Worm (Caenorhabditis elegans) whole organism, late embryonic: Measurements from ENCODE around the gene C07C7.1.

Source experiments
- C08G9.2 ChIP-seq: sonication (generic microtip); optimal IDR thresholded peaks from 2 replicates; lab custom pipeline; 2016; ENCODE audit warnings: mild to moderate bottlenecking, missing genetic modification characterization, moderate library complexity, missing compliant biosample characterization
- C38D4.7 ChIP-seq: fragments of 200-800 bp; sonication (Bioruptor generic); optimal IDR thresholded peaks from 2 replicates; lab custom pipeline; 2018; ENCODE audit warnings: mild to moderate bottlenecking, missing genetic modification characterization, moderate library complexity, missing compliant biosample characterization
- F13H6.1 ChIP-seq: sonication (generic microtip); optimal IDR thresholded peaks from 2 replicates; lab custom pipeline; 2016; ENCODE audit warnings: missing genetic modification characterization, missing compliant biosample characterization
- K09A11.1 ChIP-seq: sonication (generic microtip); optimal IDR thresholded peaks from 2 replicates; lab custom pipeline; 2017; ENCODE audit warnings: antibody characterized with exemption, mild to moderate bottlenecking, missing genetic modification characterization, missing compliant biosample characterization; ENCODE audit not compliant: insufficient read depth
- ahr-1 ChIP-seq: sonication (generic microtip); optimal IDR thresholded peaks from 2 replicates; lab custom pipeline; 2016; ENCODE audit warnings: missing genetic modification characterization, missing compliant biosample characterization
- ama-1 ChIP-seq: fragments of 150-350 bp; optimal IDR thresholded peaks from 2 replicates; lab custom pipeline; 2014
- ceh-14 ChIP-seq: sonication (generic microtip); optimal IDR thresholded peaks from 2 replicates; lab custom pipeline; 2016; ENCODE audit warnings: missing genotype, missing genetic modification characterization, missing compliant biosample characterization
- ceh-18 ChIP-seq: sonication (generic microtip); optimal IDR thresholded peaks from 2 replicates; lab custom pipeline; 2016; ENCODE audit warnings: missing genetic modification characterization, missing compliant biosample characterization
- ceh-2 ChIP-seq: sonication (generic microtip); optimal IDR thresholded peaks from 2 replicates; lab custom pipeline; 2016; ENCODE audit warnings: missing genotype, missing genetic modification characterization, missing compliant biosample characterization
- ceh-24 ChIP-seq: sonication (generic microtip); optimal IDR thresholded peaks from 2 replicates; lab custom pipeline; 2016; ENCODE audit warnings: mild to moderate bottlenecking, missing genetic modification characterization, missing compliant biosample characterization
- ceh-30 ChIP-seq: fragments of 150-350 bp; optimal IDR thresholded peaks from 2 replicates; lab custom pipeline; 2014; ENCODE audit warnings: missing biosample characterization, missing genetic modification characterization
- ceh-34 ChIP-seq: sonication (generic microtip); optimal IDR thresholded peaks from 2 replicates; lab custom pipeline; 2016; ENCODE audit warnings: mild to moderate bottlenecking, missing genetic modification characterization, missing compliant biosample characterization
- ceh-45 ChIP-seq: fragments of 200-800 bp; sonication (Bioruptor generic); IDR thresholded peaks from 2 replicates; pipeline ENCODE4 v1.3.6; 2022; ENCODE audit warnings: missing genetic modification reagents, missing genetic modification characterization, missing compliant biosample characterization
- dve-1 ChIP-seq: sonication (generic microtip); optimal IDR thresholded peaks from 2 replicates; lab custom pipeline; 2017; ENCODE audit warnings: antibody characterized with exemption, mild to moderate bottlenecking, missing genetic modification characterization, missing compliant biosample characterization
- elt-2 ChIP-seq: sonication (generic microtip); optimal IDR thresholded peaks from 2 replicates; lab custom pipeline; 2016; ENCODE audit warnings: missing genetic modification reagents, missing genetic modification characterization, missing compliant biosample characterization
- ets-4 ChIP-seq: sonication (generic microtip); optimal IDR thresholded peaks from 2 replicates; lab custom pipeline; 2016; ENCODE audit warnings: missing genetic modification characterization, missing compliant biosample characterization
- eyg-1 ChIP-seq: sonication (generic microtip); optimal IDR thresholded peaks from 2 replicates; lab custom pipeline; 2016; ENCODE audit warnings: missing genotype, missing genetic modification characterization, missing compliant biosample characterization
- fax-1 ChIP-seq: sonication (generic microtip); optimal IDR thresholded peaks from 2 replicates; lab custom pipeline; 2016; ENCODE audit warnings: missing genotype, missing genetic modification characterization, missing compliant biosample characterization
- fkh-10 ChIP-seq: fragments of 150-350 bp; optimal IDR thresholded peaks from 2 replicates; lab custom pipeline; 2014; ENCODE audit warnings: missing biosample characterization, missing genetic modification reagents, missing genetic modification characterization
- hlh-13 ChIP-seq: fragments of 200-800 bp; sonication (Bioruptor generic); optimal IDR thresholded peaks from 2 replicates; lab custom pipeline; 2018; ENCODE audit warnings: mild to moderate bottlenecking, missing genetic modification characterization, missing compliant biosample characterization
- hlh-15 ChIP-seq: sonication (generic microtip); optimal IDR thresholded peaks from 2 replicates; lab custom pipeline; 2016; ENCODE audit warnings: missing genetic modification characterization, missing compliant biosample characterization
- madf-2 ChIP-seq: sonication (generic microtip); optimal IDR thresholded peaks from 2 replicates; lab custom pipeline; 2017; ENCODE audit warnings: missing genetic modification characterization, missing compliant biosample characterization
- nhr-11 ChIP-seq: fragments of 150-350 bp; optimal IDR thresholded peaks from 2 replicates; lab custom pipeline; 2014; ENCODE audit warnings: missing biosample characterization, missing genetic modification characterization
- nhr-232 ChIP-seq: sonication (generic microtip); optimal IDR thresholded peaks from 2 replicates; lab custom pipeline; 2016; ENCODE audit warnings: missing genetic modification characterization, missing compliant biosample characterization
- odd-2 ChIP-seq: sonication (generic microtip); optimal IDR thresholded peaks from 2 replicates; lab custom pipeline; 2017; ENCODE audit warnings: antibody characterized with exemption, mild to moderate bottlenecking, missing genetic modification characterization, missing compliant biosample characterization
- pha-4 ChIP-seq: fragments of 150-350 bp; optimal IDR thresholded peaks from 2 replicates; lab custom pipeline; 2018; ENCODE audit warnings: missing biosample characterization, missing genetic modification reagents, missing genetic modification characterization
- pros-1 ChIP-seq: fragments of 150-350 bp; optimal IDR thresholded peaks from 2 replicates; lab custom pipeline; 2014; ENCODE audit warnings: missing biosample characterization, missing genetic modification reagents, missing genetic modification characterization
- rnt-1 ChIP-seq: sonication (generic microtip); optimal IDR thresholded peaks from 2 replicates; lab custom pipeline; 2016; ENCODE audit warnings: missing genetic modification characterization, missing compliant biosample characterization
- sox-2 ChIP-seq: fragments of 200-800 bp; sonication (Bioruptor generic); IDR thresholded peaks from 2 replicates; pipeline ENCODE4 v1.3.6; 2022; ENCODE audit warnings: missing genetic modification reagents, missing genetic modification characterization, missing compliant biosample characterization
- sox-4 ChIP-seq: sonication (generic microtip); optimal IDR thresholded peaks from 2 replicates; lab custom pipeline; 2017; ENCODE audit warnings: mild to moderate bottlenecking, missing genetic modification characterization, inconsistent platforms, missing compliant biosample characterization
- unc-42 ChIP-seq: sonication (generic microtip); optimal IDR thresholded peaks from 2 replicates; lab custom pipeline; 2016; ENCODE audit warnings: missing genotype, missing genetic modification characterization, missing compliant biosample characterization
- unc-55 ChIP-seq: sonication (generic microtip); optimal IDR thresholded peaks from 2 replicates; lab custom pipeline; 2017; ENCODE audit warnings: missing biosample characterization, missing genetic modification reagents, missing genetic modification characterization
- unc-86 ChIP-seq: sonication (generic microtip); optimal IDR thresholded peaks from 2 replicates; lab custom pipeline; 2016; ENCODE audit warnings: missing genetic modification characterization, missing compliant biosample characterization
- zip-5 ChIP-seq: sonication (generic microtip); optimal IDR thresholded peaks from 2 replicates; lab custom pipeline; 2016; ENCODE audit warnings: missing genetic modification characterization, missing compliant biosample characterization
- ztf-16 ChIP-seq: sonication (generic microtip); optimal IDR thresholded peaks from 2 replicates; lab custom pipeline; 2017; ENCODE audit warnings: missing genetic modification characterization, missing compliant biosample characterization

Gene C07C7.1

DNA sequence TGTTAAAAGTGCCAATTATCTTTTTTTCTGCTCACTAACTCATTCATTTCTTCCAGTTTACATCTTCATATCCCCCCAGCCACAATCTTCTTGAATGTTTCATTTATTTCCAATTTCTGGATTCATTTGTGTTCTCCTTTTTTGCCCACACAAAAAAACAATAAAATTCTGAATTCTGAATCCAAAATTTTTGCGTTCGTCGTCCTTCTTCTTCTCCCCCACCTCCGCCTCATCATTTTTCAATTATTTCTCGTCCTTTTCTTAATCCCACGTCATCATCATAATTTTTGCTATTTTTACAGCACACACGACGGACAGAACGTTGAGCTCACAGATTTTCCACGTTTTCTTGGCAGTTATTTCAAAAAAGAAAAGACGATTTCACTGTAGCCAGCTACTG, at the start of gene C07C7.1:
C07C7.1 (plus strand) TSS at position 301 of the 400 bp plus-strand sequence.
- no peak for TF ChIP-seq ceh-30 (tag; lab: Kevin White, UChicago)
- no peak for TF ChIP-seq nhr-232 (tag; lab: Kevin White, UChicago)
- no peak for TF ChIP-seq ceh-14
- no peak for TF ChIP-seq F13H6.1 (tag; lab: Kevin White, UChicago)
- TF ChIP-seq odd-2: no peak
- no peak for TF ChIP-seq elt-2
- no peak for TF ChIP-seq ets-4 (tag; lab: Kevin White, UChicago)
- TF ChIP-seq K09A11.1 (tag; lab: Kevin White, UChicago): no peak
- TF ChIP-seq sox-2 (GFP tag; lab: Robert Waterston, UW): no peak
- TF ChIP-seq ama-1: no peak
- no peak for TF ChIP-seq pha-4 (tag; lab: Kevin White, UChicago)
- TF ChIP-seq hlh-15 (tag; lab: Kevin White, UChicago): no peak
- TF ChIP-seq fax-1 (tag; lab: Kevin White, UChicago): no peak
- no peak for TF ChIP-seq ahr-1 (tag; lab: Kevin White, UChicago)
- TF ChIP-seq ceh-18: no peak
- TF ChIP-seq ceh-2: no peak
- TF ChIP-seq dve-1 (tag; lab: Kevin White, UChicago): no peak
- TF ChIP-seq nhr-11: no peak

- TF ChIP-seq C08G9.2 (no peak), fkh-10 (GFP tag; lab: Kevin White, UChicago) (no peak), sox-4 (tag; lab: Kevin White, UChicago) (no peak), unc-86 (tag; lab: Kevin White, UChicago) (no peak)
Observed at ce11 chrIV:9135377-9135776, 49.3 kb upstream of the C07C7.1 start, which contains the start of gene delm-1. Gene delm-1 (minus strand): TSS chrIV:9135477.

DNA sequence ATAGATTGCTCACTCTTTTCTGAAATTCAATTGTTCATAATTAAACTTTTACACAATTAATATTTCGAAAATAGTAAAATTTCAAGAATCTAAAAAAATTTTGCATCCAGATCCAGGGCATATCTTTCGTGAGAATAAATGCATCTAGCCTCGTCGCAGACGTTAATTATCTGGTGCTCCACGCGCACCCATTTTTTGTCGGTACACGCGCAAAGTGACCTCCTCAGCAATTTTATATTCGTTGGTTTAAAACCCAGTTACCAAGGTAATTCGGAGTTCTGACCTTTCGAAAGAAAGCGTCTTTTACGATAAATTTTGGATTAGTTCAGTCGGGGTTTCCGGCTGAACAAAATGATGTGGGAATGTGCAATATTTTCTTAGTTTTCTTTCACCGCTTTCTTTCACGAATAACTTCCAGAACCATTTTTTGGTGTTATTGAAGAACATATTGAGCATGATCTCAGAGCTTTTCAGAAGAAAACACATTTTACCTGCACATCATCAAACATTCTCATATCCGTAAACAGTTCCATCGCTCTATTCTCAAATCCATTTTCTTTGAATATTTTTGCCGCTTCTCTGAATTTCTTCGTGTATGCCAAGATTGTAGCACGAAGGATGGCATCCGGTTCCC, 44.4 kb upstream of the C07C7.1 start:
- no peak for TF ChIP-seq ahr-1 (tag; lab: Kevin White, UChicago)

DNA sequence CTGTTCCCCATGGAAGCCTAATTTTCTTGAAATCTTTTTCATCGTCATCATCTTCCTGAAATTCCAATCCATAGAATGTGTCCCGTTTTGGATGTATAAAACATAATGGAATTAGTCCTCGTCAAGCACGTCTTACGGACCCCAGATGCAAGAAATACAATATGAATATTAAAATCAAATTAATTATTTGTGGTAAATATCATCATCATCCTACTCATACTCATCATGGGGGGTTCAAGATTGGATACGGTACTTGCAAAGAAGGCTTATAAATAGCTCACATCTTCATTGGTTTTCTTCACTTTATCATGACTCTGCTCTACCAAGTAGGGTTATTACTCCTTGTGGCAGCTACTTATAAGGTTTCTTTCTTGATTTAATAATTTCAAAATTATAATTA, 40.2 kb upstream of the C07C7.1 start, which contains the start of gene flp-1:
flp-1 (plus strand) TSS at position 301 of the 400 bp plus-strand sequence.
- TF ChIP-seq ceh-24 (tag; lab: Kevin White, UChicago): no peak
- TF ChIP-seq unc-42 (tag; lab: Kevin White, UChicago): peak; percentile 29
- TF ChIP-seq zip-5 (tag; lab: Kevin White, UChicago): no peak

DNA sequence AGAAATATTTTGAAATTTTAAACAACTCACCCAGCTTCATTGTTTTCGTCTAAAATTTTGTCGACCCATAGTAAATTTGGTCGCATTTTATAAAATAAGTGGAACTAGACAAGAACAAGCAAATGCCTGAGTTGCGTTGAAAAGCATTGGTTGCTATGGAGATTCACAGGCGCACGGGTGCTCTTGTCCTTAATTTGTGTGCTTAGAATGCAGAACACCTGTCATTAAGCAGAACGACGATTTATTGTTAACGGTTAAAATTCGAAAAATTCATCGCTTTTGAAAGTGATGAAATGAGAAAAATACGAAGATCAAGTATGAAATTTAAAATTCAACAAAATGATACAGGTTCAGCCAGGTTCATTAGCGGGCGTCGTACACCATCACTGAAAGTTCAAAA, 38.5 kb upstream of the C07C7.1 start, which contains the start of gene daf-10:
daf-10 (minus strand) TSS at position 101 of the 400 bp plus-strand sequence.
- TF ChIP-seq nhr-232 (tag; lab: Kevin White, UChicago) (no peak), eyg-1 (tag; lab: Kevin White, UChicago) (no peak), madf-2 (no peak), ama-1 (no peak), unc-55 (GFP tag; lab: Kevin White, UChicago) (no peak), pha-4 (tag; lab: Kevin White, UChicago) (no peak), C08G9.2 (no peak), ceh-34 (tag; lab: Kevin White, UChicago) (no peak), ceh-45 (GFP tag; lab: Robert Waterston, UW) (no peak), C38D4.7 (GFP tag; lab: Kevin White, UChicago) (no peak), ztf-16 (no peak), pros-1 (tag; lab: Kevin White, UChicago) (no peak), ceh-18 (no peak), rnt-1 (tag; lab: Kevin White, UChicago) (no peak), hlh-13 (GFP tag; lab: Kevin White, UChicago) (no peak)
